Fruit fly (Drosophila melanogaster) whole organism, embryonic: ENCODE results near the gene CG3726.

Experiments
- Ada2b ChIP-seq: fragments of 200-800 bp; sonication (Bioruptor generic); IDR thresholded peaks from 2 replicates; pipeline ENCODE4 v1.3.6; 2022; ENCODE audit warnings: missing biosample characterization, missing genetic modification characterization
- Antp ChIP-seq: fragments of 200-800 bp; sonication (Bioruptor generic); optimal IDR thresholded peaks from 3 replicates; lab custom pipeline; 2016; ENCODE audit warnings: missing biosample characterization, missing genetic modification characterization
- Awh ChIP-seq: fragments of 200-800 bp; sonication (Bioruptor generic); IDR thresholded peaks from 2 replicates; pipeline ENCODE4, ENCODE4 v1.3.6; 2022; ENCODE audit warnings: missing biosample characterization, missing genetic modification characterization
- BtbVII ChIP-seq: fragments of 200-800 bp; sonication (Bioruptor generic); optimal IDR thresholded peaks from 3 replicates; lab custom pipeline; 2017; ENCODE audit warnings: missing biosample characterization, mild to moderate bottlenecking, missing genetic modification characterization
- CG10267 ChIP-seq: fragments of 200-800 bp; sonication (Bioruptor generic); optimal IDR thresholded peaks from 2 replicates; lab custom pipeline; 2018; ENCODE audit warnings: missing biosample characterization, mild to moderate bottlenecking, missing genetic modification characterization, moderate library complexity
- CG12104 ChIP-seq: fragments of 200-800 bp; sonication (Bioruptor generic); optimal IDR thresholded peaks from 3 replicates; lab custom pipeline; 2016; ENCODE audit warnings: missing biosample characterization, missing genetic modification characterization
- CG12659 ChIP-seq: fragments of 200-800 bp; sonication (Bioruptor generic); optimal IDR thresholded peaks from 3 replicates; lab custom pipeline; 2017; ENCODE audit warnings: mild to moderate bottlenecking, missing biosample characterization, missing genetic modification reagents, missing genetic modification characterization
- CG14965 ChIP-seq: fragments of 200-800 bp; sonication (Bioruptor generic); optimal IDR thresholded peaks from 2 replicates; lab custom pipeline; 2016; ENCODE audit warnings: missing biosample characterization, missing genetic modification characterization, borderline replicate concordance
- CG15514 ChIP-seq: fragments of 200-800 bp; sonication (Bioruptor generic); optimal IDR thresholded peaks from 3 replicates; lab custom pipeline; 2017; ENCODE audit warnings: missing biosample characterization, missing genetic modification characterization, mild to moderate bottlenecking, moderate library complexity, missing genetic modification reagents
- CG16779 ChIP-seq: fragments of 200-800 bp; sonication (Bioruptor generic); IDR thresholded peaks from 2 replicates; pipeline ENCODE4 v1.3.6; 2022; ENCODE audit warnings: missing biosample characterization, missing genetic modification characterization
- CG17186 ChIP-seq: fragments of 200-800 bp; sonication (Bioruptor generic); optimal IDR thresholded peaks from 3 replicates; lab custom pipeline; 2017; ENCODE audit warnings: missing biosample characterization, missing genetic modification reagents, missing genetic modification characterization
- CG17385 ChIP-seq: fragments of 200-800 bp; sonication (Bioruptor generic); optimal IDR thresholded peaks from 3 replicates; lab custom pipeline; 2018; ENCODE audit warnings: missing biosample characterization, mild to moderate bottlenecking, missing genetic modification characterization
- CG2199 ChIP-seq: fragments of 200-800 bp; sonication (Bioruptor generic); IDR thresholded peaks from 3 replicates; pipeline ENCODE4 v1.3.6; 2022; ENCODE audit warnings: missing biosample characterization, missing genetic modification characterization
- CG30020 ChIP-seq: fragments of 200-800 bp; optimal IDR thresholded peaks from 2 replicates; lab custom pipeline; 2019; ENCODE audit warnings: missing biosample characterization, mild to moderate bottlenecking, missing genetic modification characterization, moderate library complexity
- CG4328 ChIP-seq: fragments of 200-800 bp; sonication (Bioruptor generic); optimal IDR thresholded peaks from 3 replicates; lab custom pipeline; 2017; ENCODE audit warnings: missing biosample characterization, missing genetic modification reagents, missing genetic modification characterization
- CG4820 ChIP-seq: fragments of 200-800 bp; sonication (Bioruptor generic); optimal IDR thresholded peaks from 3 replicates; lab custom pipeline; 2016; ENCODE audit warnings: missing biosample characterization, missing genetic modification characterization
- CG7372 ChIP-seq: fragments of 200-800 bp; sonication (Bioruptor generic); IDR thresholded peaks from 2 replicates; pipeline ENCODE4 v1.3.6; 2022; ENCODE audit warnings: missing biosample characterization, missing genetic modification characterization
- CG8089 ChIP-seq: fragments of 200-800 bp; sonication (Bioruptor generic); optimal IDR thresholded peaks from 3 replicates; lab custom pipeline; 2016; ENCODE audit warnings: missing biosample characterization, missing genetic modification characterization
- CG8281 ChIP-seq: fragments of 200-800 bp; sonication (Bioruptor generic); optimal IDR thresholded peaks from 2 replicates; lab custom pipeline; 2018; ENCODE audit warnings: missing biosample characterization, mild to moderate bottlenecking, missing genetic modification characterization, moderate library complexity
- CG9727 ChIP-seq: fragments of 200-800 bp; sonication (Bioruptor generic); optimal IDR thresholded peaks from 3 replicates; lab custom pipeline; 2017; ENCODE audit warnings: missing biosample characterization, mild to moderate bottlenecking, missing genetic modification characterization
- Camta ChIP-seq: fragments of 200-800 bp; sonication (Bioruptor generic); optimal IDR thresholded peaks from 2 replicates; lab custom pipeline; 2016; ENCODE audit warnings: missing biosample characterization, missing genetic modification characterization
- D19A ChIP-seq: fragments of 200-800 bp; optimal IDR thresholded peaks from 3 replicates; lab custom pipeline; 2019; ENCODE audit warnings: missing biosample characterization, mild to moderate bottlenecking, missing genetic modification characterization, moderate library complexity
- Dad ChIP-seq: fragments of 200-800 bp; sonication (Bioruptor generic); optimal IDR thresholded peaks from 3 replicates; lab custom pipeline; 2016; ENCODE audit warnings: missing biosample characterization, missing genetic modification characterization
- Dbx ChIP-seq: fragments of 200-800 bp; sonication (Bioruptor generic); IDR thresholded peaks from 3 replicates; pipeline ENCODE4 v1.3.6; 2022; ENCODE audit warnings: missing biosample characterization, missing genetic modification characterization
- Dll ChIP-seq: fragments of 200-800 bp; sonication (Bioruptor generic); IDR thresholded peaks from 4 replicates; pipeline ENCODE4 v1.3.6; 2022; ENCODE audit warnings: missing biosample characterization, missing genetic modification characterization; ENCODE audit not compliant: partially characterized antibody
- Ets65A ChIP-seq: fragments of 200-800 bp; sonication (Bioruptor generic); peaks from one replicate; lab custom pipeline; 2016; ENCODE audit warnings: missing biosample characterization, missing genetic modification characterization
- Ets97D ChIP-seq: fragments of 200-800 bp; sonication (Bioruptor generic); optimal IDR thresholded peaks from 3 replicates; lab custom pipeline; 2016; ENCODE audit warnings: missing biosample characterization, missing genetic modification characterization
- Hmr ChIP-seq: fragments of 200-800 bp; sonication (Bioruptor generic); optimal IDR thresholded peaks from 3 replicates; lab custom pipeline; 2017; ENCODE audit warnings: mild to moderate bottlenecking, missing biosample characterization, missing genetic modification reagents, missing genetic modification characterization
- Hr51 ChIP-seq, 2 experiments: fragments of 200-800 bp; sonication (Bioruptor generic); optimal IDR thresholded peaks; 2 replicates in 1 of 2; 3 replicates in 1 of 2; lab custom pipeline; 2016 to 2018; ENCODE audit warnings: missing biosample characterization in 2 of 2, missing genetic modification characterization in 2 of 2, mild to moderate bottlenecking in 1 of 2, moderate library complexity in 1 of 2
- Lhr ChIP-seq: fragments of 200-800 bp; sonication (Bioruptor generic); optimal IDR thresholded peaks from 3 replicates; lab custom pipeline; 2017; ENCODE audit warnings: mild to moderate bottlenecking, missing biosample characterization, missing genetic modification reagents, missing genetic modification characterization
- MBD-R2 ChIP-seq: fragments of 200-800 bp; sonication (Bioruptor generic); IDR thresholded peaks from 2 replicates; pipeline ENCODE4 v1.3.6; 2022; ENCODE audit warnings: missing biosample characterization, missing genetic modification characterization
- Mes4 ChIP-seq: fragments of 200-800 bp; sonication (Bioruptor generic); optimal IDR thresholded peaks from 2 replicates; lab custom pipeline; 2016; ENCODE audit warnings: missing biosample characterization, missing genetic modification characterization
- Mrtf ChIP-seq: fragments of 200-800 bp; sonication (Bioruptor generic); IDR thresholded peaks from 3 replicates; pipeline ENCODE4 v1.3.6; 2022; ENCODE audit warnings: missing biosample characterization, missing genetic modification characterization
- YL-1 ChIP-seq: fragments of 200-800 bp; sonication (Bioruptor generic); optimal IDR thresholded peaks from 3 replicates; lab custom pipeline; 2017; ENCODE audit warnings: missing biosample characterization, mild to moderate bottlenecking, missing genetic modification characterization
- ab ChIP-seq: fragments of 200-800 bp; sonication (Bioruptor generic); optimal IDR thresholded peaks from 2 replicates; lab custom pipeline; 2016; ENCODE audit warnings: missing biosample characterization, missing genetic modification characterization
- bbx ChIP-seq: fragments of 200-800 bp; sonication (Bioruptor generic); IDR thresholded peaks from 2 replicates; pipeline ENCODE4 v1.3.6; 2022; ENCODE audit warnings: missing biosample characterization, missing genetic modification characterization; ENCODE audit not compliant: partially characterized antibody
- cas ChIP-seq: fragments of 200-800 bp; sonication (Bioruptor generic); IDR thresholded peaks from 2 replicates; pipeline ENCODE4 v1.3.6; 2022; ENCODE audit warnings: missing biosample characterization, missing genetic modification characterization
- chn ChIP-seq: fragments of 200-800 bp; sonication (Bioruptor generic); optimal IDR thresholded peaks from 2 replicates; lab custom pipeline; 2016; ENCODE audit warnings: missing biosample characterization, missing genetic modification characterization
- dan ChIP-seq: fragments of 200-800 bp; sonication (Bioruptor generic); IDR thresholded peaks from 2 replicates; pipeline ENCODE4 v1.3.6; 2022; ENCODE audit warnings: missing biosample characterization, missing genetic modification characterization
- dimm ChIP-seq: fragments of 200-800 bp; sonication (Bioruptor generic); IDR thresholded peaks from 2 replicates; pipeline ENCODE4 v1.3.6; 2022; ENCODE audit warnings: missing biosample characterization, missing genetic modification characterization
- dysf ChIP-seq: fragments of 200-800 bp; sonication (Bioruptor generic); IDR thresholded peaks from 3 replicates; pipeline ENCODE4 v1.3.6; 2022; ENCODE audit warnings: missing biosample characterization, missing genetic modification characterization
- fd64A ChIP-seq: fragments of 200-800 bp; sonication (Bioruptor generic); optimal IDR thresholded peaks from 3 replicates; lab custom pipeline; 2018; ENCODE audit warnings: missing biosample characterization, mild to moderate bottlenecking, missing genetic modification characterization
- ftz-f1 ChIP-seq: fragments of 200-800 bp; sonication (Bioruptor generic); optimal IDR thresholded peaks from 2 replicates; lab custom pipeline; 2016; ENCODE audit warnings: missing biosample characterization, missing genetic modification characterization
- jumu ChIP-seq: fragments of 200-800 bp; sonication (Bioruptor generic); optimal IDR thresholded peaks from 3 replicates; lab custom pipeline; 2016; ENCODE audit warnings: missing biosample characterization, missing genetic modification characterization
- ro ChIP-seq: fragments of 200-800 bp; sonication (Bioruptor generic); IDR thresholded peaks from 2 replicates; pipeline ENCODE4 v1.3.6; 2022; ENCODE audit warnings: missing biosample characterization, missing genetic modification characterization
- scrt ChIP-seq: fragments of 200-800 bp; sonication (Bioruptor generic); optimal IDR thresholded peaks from 2 replicates; lab custom pipeline; 2018; ENCODE audit warnings: missing biosample characterization, mild to moderate bottlenecking, missing genetic modification characterization, moderate library complexity
- slp2 ChIP-seq: fragments of 200-800 bp; sonication (Bioruptor generic); optimal IDR thresholded peaks from 2 replicates; lab custom pipeline; 2016; ENCODE audit warnings: missing biosample characterization, missing genetic modification characterization
- toy ChIP-seq: fragments of 200-800 bp; sonication (Bioruptor generic); IDR thresholded peaks from 2 replicates; pipeline ENCODE4 v1.3.6; 2022; ENCODE audit warnings: missing biosample characterization, missing genetic modification characterization
- trh ChIP-seq: fragments of 200-800 bp; sonication (Bioruptor generic); optimal IDR thresholded peaks from 2 replicates; lab custom pipeline; 2016; ENCODE audit warnings: missing biosample characterization, missing genetic modification characterization
- z ChIP-seq: fragments of 200-800 bp; sonication (Bioruptor generic); IDR thresholded peaks from 3 replicates; pipeline ENCODE4 v1.3.6; 2022; ENCODE audit warnings: missing biosample characterization, missing genetic modification characterization
- zfh2 ChIP-seq: fragments of 200-800 bp; sonication (Bioruptor generic); optimal IDR thresholded peaks from 2 replicates; lab custom pipeline; 2016; ENCODE audit warnings: missing biosample characterization, missing genetic modification characterization

The CG3726 gene

dm6 chrX:5980883-5981282 is 64.0 kb downstream of the CG3726 start (continued):
- TF ChIP-seq Dll (no peak), Mes4 (GFP tag; lab: Kevin White, UChicago) (peak; percentile 4), CG12104 (GFP tag; lab: Kevin White, UChicago) (peak; percentile 44), CG12659 (GFP tag; lab: Kevin White, UChicago) (peak; percentile 66), CG17186 (no peak), jumu (GFP tag; lab: Kevin White, UChicago) (peak; percentile 4), CG16779 (GFP tag; lab: Robert Waterston, UW) (0 out of 2 replicates have a peak, but pooled peaks have one; percentile 67), Dad (GFP tag; lab: Kevin White, UChicago) (peak; percentile 41), Awh (GFP tag; lab: Robert Waterston, UW) (peak; percentile 61; the same call in 1 of the 2 replicates), CG17385 (GFP tag; lab: Kevin White, UChicago) (peak; percentile 72), CG10267 (peak; percentile 53), dysf (GFP tag; lab: Robert Waterston, UW) (peak; percentile 89), Hmr (GFP tag; lab: Kevin White, UChicago) (peak; percentile 82), z (GFP tag; lab: Robert Waterston, UW) (no peak), YL-1 (GFP tag; lab: Kevin White, UChicago) (no peak), ab (no peak), Dbx (peak; percentile 89), Hr51 (GFP tag; optimal IDR thresholded peaks at IDR 0.05; lab: Kevin White, UChicago) (peak; percentile 6 to 79), Lhr (GFP tag; lab: Kevin White, UChicago) (no peak), CG14965 (GFP tag; lab: Kevin White, UChicago) (no peak), CG9727 (GFP tag; lab: Kevin White, UChicago) (peak; percentile 52), CG8089 (GFP tag; lab: Kevin White, UChicago) (no peak), toy (GFP tag; lab: Robert Waterston, UW) (peak; percentile 48; the same call in 1 of the 2 replicates), MBD-R2 (GFP tag; lab: Robert Waterston, UW) (peak; percentile 73; the same call in 1 of the 2 replicates), zfh2 (GFP tag; lab: Kevin White, UChicago) (peak; percentile 55), Ada2b (GFP tag; lab: Robert Waterston, UW) (peak; percentile 84), scrt (peak; percentile 67), CG7372 (GFP tag; lab: Robert Waterston, UW) (peak; percentile 62), fd64A (GFP tag; lab: Kevin White, UChicago) (no peak), dimm (0 out of 2 replicates have a peak, but pooled peaks have one; percentile 21), chn (GFP tag; lab: Kevin White, UChicago) (peak; percentile 60), CG8281 (tag; lab: Kevin White, UChicago) (peak; percentile 46), CG15514 (peak; percentile 70), ftz-f1 (no peak), Mrtf (GFP tag; lab: Robert Waterston, UW) (peak; percentile 83), dan (GFP tag; lab: Robert Waterston, UW) (no peak), Antp (GFP tag; lab: Kevin White, UChicago) (peak; percentile 43), Ets97D (GFP tag; lab: Kevin White, UChicago) (peak; percentile 3), CG30020 (tag; lab: Kevin White, UChicago) (no peak), BtbVII (GFP tag; lab: Kevin White, UChicago) (peak; percentile 78), CG4820 (GFP tag; lab: Kevin White, UChicago) (peak; percentile 52), Ets65A (GFP tag; lab: Kevin White, UChicago) (peak; percentile 78), D19A (tag; lab: Kevin White, UChicago) (peak; percentile 53), CG2199 (GFP tag; lab: Robert Waterston, UW) (no peak), cas (peak; percentile 67; the same call in 1 of the 2 replicates), bbx (GFP tag; lab: Robert Waterston, UW) (no peak), trh (no peak), ro (GFP tag; lab: Robert Waterston, UW) (peak; percentile 12; the same call in 1 of the 2 replicates), slp2 (GFP tag; lab: Kevin White, UChicago) (peak; percentile 9), CG4328 (no peak), Camta (GFP tag; lab: Kevin White, UChicago) (peak; percentile 28)
